Worm (Caenorhabditis elegans) whole organism, mixed stage, embryonic: ENCODE measurements around the gene oac-53.

ENCODE experiments used
- M03D4.4 ChIP-seq: sonication (generic microtip); optimal IDR thresholded peaks from 2 replicates; lab custom pipeline; 2017; ENCODE audit warnings: mild to moderate bottlenecking, missing genetic modification characterization, missing compliant biosample characterization
- blmp-1 ChIP-seq: fragments of 150-350 bp; optimal IDR thresholded peaks from 2 replicates; lab custom pipeline; 2014; ENCODE audit warnings: missing biosample characterization, missing genetic modification characterization
- ceh-39 ChIP-seq: fragments of 150-350 bp; optimal IDR thresholded peaks from 2 replicates; lab custom pipeline; 2014; ENCODE audit warnings: missing biosample characterization, missing genetic modification characterization
- ceh-43 ChIP-seq: fragments of 200-800 bp; sonication (Bioruptor generic); optimal IDR thresholded peaks from 2 replicates; lab custom pipeline; 2018; ENCODE audit warnings: mild to moderate bottlenecking, missing genetic modification characterization, moderate library complexity, missing compliant biosample characterization
- ceh-83 ChIP-seq: fragments of 200-800 bp; sonication (Bioruptor generic); optimal IDR thresholded peaks from 2 replicates; lab custom pipeline; 2018; ENCODE audit warnings: mild to moderate bottlenecking, missing genetic modification characterization, missing compliant biosample characterization
- ces-1 ChIP-seq: fragments of 150-350 bp; optimal IDR thresholded peaks from 2 replicates; lab custom pipeline; 2014; ENCODE audit warnings: missing biosample characterization, missing genetic modification reagents, missing genetic modification characterization
- cnd-1 ChIP-seq: fragments of 200-800 bp; sonication (Bioruptor generic); optimal IDR thresholded peaks from 2 replicates; lab custom pipeline; 2018; ENCODE audit warnings: mild to moderate bottlenecking, missing genetic modification characterization, missing compliant biosample characterization
- drap-1 ChIP-seq: fragments of 200-800 bp; sonication (Bioruptor generic); optimal IDR thresholded peaks from 3 replicates; lab custom pipeline; 2018; ENCODE audit warnings: mild to moderate bottlenecking, missing genetic modification characterization, missing compliant biosample characterization
- elt-1 ChIP-seq: sonication (generic microtip); optimal IDR thresholded peaks from 2 replicates; lab custom pipeline; 2017; ENCODE audit warnings: missing genetic modification characterization, mild to moderate bottlenecking, missing compliant biosample characterization, antibody characterized with exemption, moderate library complexity, borderline replicate concordance; ENCODE audit not compliant: insufficient read depth
- elt-3 ChIP-seq: fragments of 150-350 bp; optimal IDR thresholded peaks from 2 replicates; lab custom pipeline; 2014; ENCODE audit warnings: missing biosample characterization, missing genetic modification characterization
- flh-1 ChIP-seq: fragments of 200-800 bp; sonication (Bioruptor generic); optimal IDR thresholded peaks from 2 replicates; lab custom pipeline; 2018; ENCODE audit warnings: mild to moderate bottlenecking, missing genetic modification characterization, moderate library complexity, missing compliant biosample characterization
- ham-2 ChIP-seq: fragments of 200-800 bp; sonication (Bioruptor generic); optimal IDR thresholded peaks from 2 replicates; lab custom pipeline; 2018; ENCODE audit warnings: mild to moderate bottlenecking, missing genetic modification characterization, missing compliant biosample characterization
- hlh-1 ChIP-seq: fragments of 150-350 bp; optimal IDR thresholded peaks from 2 replicates; lab custom pipeline; 2014; ENCODE audit warnings: missing biosample characterization, missing genetic modification reagents, missing genetic modification characterization
- lin-13 ChIP-seq: fragments of 150-350 bp; optimal IDR thresholded peaks from 2 replicates; lab custom pipeline; 2014; ENCODE audit warnings: missing biosample characterization, missing genetic modification characterization
- lsy-2 ChIP-seq: fragments of 150-350 bp; optimal IDR thresholded peaks from 2 replicates; lab custom pipeline; 2014; ENCODE audit warnings: missing biosample characterization, missing genetic modification characterization
- mab-5 ChIP-seq: fragments of 150-350 bp; optimal IDR thresholded peaks from 2 replicates; lab custom pipeline; 2014; ENCODE audit warnings: missing biosample characterization, missing genetic modification characterization
- mep-1 ChIP-seq: fragments of 150-350 bp; optimal IDR thresholded peaks from 2 replicates; lab custom pipeline; 2017; ENCODE audit warnings: missing biosample characterization, missing genetic modification reagents, missing genetic modification characterization, inconsistent platforms
- nhr-12 ChIP-seq: fragments of 150-350 bp; optimal IDR thresholded peaks from 2 replicates; lab custom pipeline; 2014; ENCODE audit warnings: missing biosample characterization, missing genetic modification characterization
- nhr-2 ChIP-seq: fragments of 150-350 bp; optimal IDR thresholded peaks from 2 replicates; lab custom pipeline; 2014; ENCODE audit warnings: missing biosample characterization, missing genetic modification characterization
- nhr-237 ChIP-seq: fragments of 150-350 bp; optimal IDR thresholded peaks from 2 replicates; lab custom pipeline; 2014; ENCODE audit warnings: missing biosample characterization, missing genetic modification characterization
- nhr-28 ChIP-seq: fragments of 150-350 bp; optimal IDR thresholded peaks from 2 replicates; lab custom pipeline; 2014; ENCODE audit warnings: missing biosample characterization, missing genetic modification characterization
- nhr-76 ChIP-seq: sonication (generic microtip); optimal IDR thresholded peaks from 2 replicates; lab custom pipeline; 2017; ENCODE audit warnings: missing biosample characterization, missing genetic modification characterization
- pha-4 ChIP-seq: fragments of 150-350 bp; optimal IDR thresholded peaks from 2 replicates; lab custom pipeline; 2018; ENCODE audit warnings: missing biosample characterization, missing genetic modification reagents, missing genetic modification characterization
- sem-2 ChIP-seq: fragments of 200-800 bp; sonication (Bioruptor generic); optimal IDR thresholded peaks from 2 replicates; lab custom pipeline; 2018; ENCODE audit warnings: mild to moderate bottlenecking, missing genetic modification characterization, missing compliant biosample characterization
- sptf-1 ChIP-seq: sonication (generic microtip); optimal IDR thresholded peaks from 2 replicates; lab custom pipeline; 2017; ENCODE audit warnings: mild to moderate bottlenecking, missing genetic modification characterization, moderate library complexity, missing compliant biosample characterization
- tbx-8 ChIP-seq: fragments of 200-800 bp; sonication (Bioruptor generic); optimal IDR thresholded peaks from 2 replicates; lab custom pipeline; 2018; ENCODE audit warnings: mild to moderate bottlenecking, missing genetic modification characterization, moderate library complexity, missing compliant biosample characterization
- unc-39 ChIP-seq: fragments of 150-350 bp; optimal IDR thresholded peaks from 2 replicates; lab custom pipeline; 2014; ENCODE audit warnings: missing biosample characterization, missing genetic modification characterization
- unc-62 ChIP-seq: fragments of 150-350 bp; optimal IDR thresholded peaks from 2 replicates; lab custom pipeline; 2014; ENCODE audit warnings: missing biosample characterization, missing genetic modification reagents, missing genetic modification characterization
- zip-8 ChIP-seq: fragments of 150-350 bp; optimal IDR thresholded peaks from 2 replicates; lab custom pipeline; 2014; ENCODE audit warnings: missing biosample characterization, missing genetic modification characterization
- ztf-11 ChIP-seq: fragments of 150-350 bp; optimal IDR thresholded peaks from 2 replicates; lab custom pipeline; 2014; ENCODE audit warnings: missing biosample characterization, missing genetic modification characterization

oac-53 gene

DNA sequence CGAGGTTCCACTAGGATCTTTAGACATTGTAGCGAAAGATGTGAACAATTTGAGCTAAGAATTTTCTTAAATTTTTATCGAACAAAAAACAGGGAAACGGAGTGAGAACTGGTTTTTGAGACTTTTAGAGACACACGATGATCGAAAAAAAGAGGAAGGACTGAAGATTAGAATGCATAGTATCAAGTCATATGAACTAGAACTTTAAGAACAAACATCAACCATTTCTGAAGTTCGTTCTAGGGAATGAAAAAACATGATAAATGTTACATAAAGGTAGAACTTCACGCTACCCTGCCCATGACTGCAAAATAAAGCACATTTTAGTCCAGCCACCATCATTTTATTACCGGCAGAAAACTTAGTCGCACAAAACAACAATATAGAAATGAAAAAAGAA lies 18.6 kb upstream of the oac-53 start, which contains the start of gene W06G6.9:
Gene W06G6.9, minus strand, starts transcription at position 101 of the 400 bp plus-strand sequence.
- no peak for TF ChIP-seq elt-1 (tag; lab: Kevin White, UChicago)
- TF ChIP-seq ceh-39: no peak
- TF ChIP-seq unc-39 (tag; lab: Kevin White, UChicago): no peak
- no peak for TF ChIP-seq drap-1 (GFP tag; lab: Kevin White, UChicago)

ce11 chrV:16645201-16645940 lies 17.6 kb upstream of the oac-53 start, which contains the start of gene W06G6.17:
TSS of gene W06G6.17 (minus strand) at chrV:16645251.
- TF ChIP-seq ceh-43 (GFP tag; lab: Kevin White, UChicago) (no peak), flh-1 (GFP tag; lab: Kevin White, UChicago) (no peak), zip-8 (tag; lab: Kevin White, UChicago) (no peak), lin-13 (tag; lab: Kevin White, UChicago) (no peak), nhr-12 (tag; lab: Kevin White, UChicago) (no peak), sptf-1 (tag; lab: Kevin White, UChicago) (no peak), ham-2 (no peak), mep-1 (no peak), hlh-1 (no peak), nhr-237 (no peak), lsy-2 (tag; lab: Kevin White, UChicago) (no peak), tbx-8 (no peak), nhr-28 (tag; lab: Kevin White, UChicago) (no peak), M03D4.4 (tag; lab: Kevin White, UChicago) (no peak), mab-5 (no peak), cnd-1 (tag; lab: Kevin White, UChicago) (no peak)
- TF ChIP-seq, all 35 proteins: peak for 0

- TF ChIP-seq mab-5: no peak
- no peak for TF ChIP-seq lin-13 (tag; lab: Kevin White, UChicago)
- no peak for TF ChIP-seq unc-62
- no peak for TF ChIP-seq sem-2 (GFP tag; lab: Kevin White, UChicago)
- TF ChIP-seq ceh-39: no peak
- no peak for TF ChIP-seq ham-2
- TF ChIP-seq elt-3 (tag; lab: Kevin White, UChicago): no peak
- TF ChIP-seq ztf-11 (tag; lab: Kevin White, UChicago): no peak
- TF ChIP-seq blmp-1: no peak
- TF ChIP-seq, all 35 proteins: peak for 0
These were observed 15.8 kb upstream of the oac-53 start, which contains the start of gene srw-77 for ce11 chrV:16643558-16643957. TSS of gene srw-77 (minus strand) at chrV:16643658.

- no peak for TF ChIP-seq cnd-1 (tag; lab: Kevin White, UChicago)
- TF ChIP-seq nhr-2 (tag; lab: Kevin White, UChicago): no peak
- no peak for TF ChIP-seq ham-2
- TF ChIP-seq nhr-237: no peak
- TF ChIP-seq elt-3 (tag; lab: Kevin White, UChicago): no peak
- TF ChIP-seq unc-62: no peak
- TF ChIP-seq ceh-43 (GFP tag; lab: Kevin White, UChicago): no peak
- no peak for TF ChIP-seq M03D4.4 (tag; lab: Kevin White, UChicago)
- TF ChIP-seq sptf-1 (tag; lab: Kevin White, UChicago): no peak
These were observed 12.6 kb upstream of the oac-53 start for ce11 chrV:16640366-16640765.

- TF ChIP-seq ztf-11 (tag; lab: Kevin White, UChicago): no peak
- no peak for TF ChIP-seq nhr-76 (tag; lab: Kevin White, UChicago)
- no peak for TF ChIP-seq ceh-83 (GFP tag; lab: Kevin White, UChicago)
- TF ChIP-seq mab-5: no peak
- no peak for TF ChIP-seq ceh-43 (GFP tag; lab: Kevin White, UChicago)
- no peak for TF ChIP-seq ces-1
- no peak for TF ChIP-seq pha-4 (tag; lab: Kevin White, UChicago)
- TF ChIP-seq hlh-1: no peak
- no peak for TF ChIP-seq nhr-28 (tag; lab: Kevin White, UChicago)
- TF ChIP-seq lsy-2 (tag; lab: Kevin White, UChicago): no peak
These were observed 10.4 kb upstream of the oac-53 start, which contains the start of gene srw-76 for ce11 chrV:16638204-16638603. TSS of gene srw-76 (minus strand) at chrV:16638304.
